Fruit fly (Drosophila melanogaster) whole organism, embryonic: ENCODE results near the gene CG14072.

Experiments
- Asciz ChIP-seq: fragments of 200-800 bp; sonication (Bioruptor generic); optimal IDR thresholded peaks from 2 replicates; lab custom pipeline; 2017; ENCODE audit warnings: missing biosample characterization, mild to moderate bottlenecking, missing genetic modification characterization, missing genetic modification reagents
- Blimp-1 ChIP-seq: fragments of 200-800 bp; sonication (Bioruptor generic); optimal IDR thresholded peaks from 3 replicates; lab custom pipeline; 2018; ENCODE audit warnings: missing biosample characterization, missing genetic modification characterization, mild to moderate bottlenecking, moderate library complexity, missing genetic modification reagents
- CG10366 ChIP-seq: fragments of 200-800 bp; sonication (Bioruptor generic); IDR thresholded peaks from 2 replicates; pipeline ENCODE4 v1.3.6; 2022; ENCODE audit warnings: missing biosample characterization, missing genetic modification characterization
- CG10543 ChIP-seq: fragments of 200-800 bp; sonication (Bioruptor generic); optimal IDR thresholded peaks from 3 replicates; lab custom pipeline; 2017; ENCODE audit warnings: missing biosample characterization, mild to moderate bottlenecking, missing genetic modification characterization, moderate library complexity
- CG12769 ChIP-seq: fragments of 200-800 bp; sonication (Bioruptor generic); optimal IDR thresholded peaks from 2 replicates; lab custom pipeline; 2019; ENCODE audit warnings: missing biosample characterization, mild to moderate bottlenecking, missing genetic modification characterization, moderate library complexity
- CG15601 ChIP-seq: fragments of 200-800 bp; sonication (Bioruptor generic); optimal IDR thresholded peaks from 3 replicates; lab custom pipeline; 2019; ENCODE audit warnings: missing biosample characterization, mild to moderate bottlenecking, missing genetic modification characterization, moderate library complexity
- CG16815 ChIP-seq: fragments of 200-800 bp; sonication (Bioruptor generic); optimal IDR thresholded peaks from 3 replicates; lab custom pipeline; 2017; ENCODE audit warnings: missing biosample characterization, mild to moderate bottlenecking, missing genetic modification characterization
- CG17912 ChIP-seq: fragments of 200-800 bp; sonication (Bioruptor generic); optimal IDR thresholded peaks from 2 replicates; lab custom pipeline; 2018; ENCODE audit warnings: missing biosample characterization, mild to moderate bottlenecking, missing genetic modification characterization
- CG3065 ChIP-seq: fragments of 200-800 bp; sonication (Bioruptor generic); optimal IDR thresholded peaks from 2 replicates; lab custom pipeline; 2016; ENCODE audit warnings: missing biosample characterization, missing genetic modification characterization
- CG31365 ChIP-seq: fragments of 200-800 bp; sonication (Bioruptor generic); optimal IDR thresholded peaks from 2 replicates; lab custom pipeline; 2018; ENCODE audit warnings: missing biosample characterization, mild to moderate bottlenecking, missing genetic modification characterization
- CG3726 ChIP-seq: fragments of 200-800 bp; sonication (Bioruptor generic); IDR thresholded peaks from 3 replicates; pipeline ENCODE4, ENCODE4 v1.3.6; 2022; ENCODE audit warnings: missing biosample characterization, missing genetic modification characterization
- CG3838 ChIP-seq: fragments of 200-800 bp; sonication (Bioruptor generic); optimal IDR thresholded peaks from 3 replicates; lab custom pipeline; 2016; ENCODE audit warnings: missing biosample characterization, missing genetic modification characterization
- CG3995 ChIP-seq: fragments of 200-800 bp; sonication (Bioruptor generic); optimal IDR thresholded peaks from 3 replicates; lab custom pipeline; 2016; ENCODE audit warnings: missing biosample characterization, missing genetic modification characterization
- CG43689 ChIP-seq: fragments of 200-800 bp; sonication (Bioruptor generic); IDR thresholded peaks from 2 replicates; pipeline ENCODE4 v1.3.6; 2022; ENCODE audit warnings: missing biosample characterization, missing genetic modification characterization
- CG6272 ChIP-seq: fragments of 200-800 bp; sonication (Bioruptor generic); IDR thresholded peaks from 2 replicates; pipeline ENCODE4 v1.3.6; 2022; ENCODE audit warnings: missing biosample characterization, missing genetic modification characterization
- CTCF ChIP-seq: fragments of 200-800 bp; sonication (Bioruptor generic); optimal IDR thresholded peaks from 2 replicates; lab custom pipeline; 2017; ENCODE audit warnings: missing biosample characterization, mild to moderate bottlenecking, missing genetic modification characterization, moderate library complexity
- CkIIα-i1 ChIP-seq: fragments of 200-800 bp; sonication (Bioruptor generic); IDR thresholded peaks from 2 replicates; pipeline ENCODE4 v1.3.6; 2022; ENCODE audit warnings: missing biosample characterization, missing genetic modification characterization
- Dfd ChIP-seq, 2 experiments: fragments of >200 bp; optimal IDR thresholded peaks; 2 replicates each; lab custom pipeline; 2017; ENCODE audit warnings: missing biosample characterization in 2 of 2, missing genetic modification characterization in 2 of 2
- Fer1 ChIP-seq: fragments of 200-800 bp; sonication (Bioruptor generic); optimal IDR thresholded peaks from 2 replicates; lab custom pipeline; 2017; ENCODE audit warnings: missing biosample characterization, mild to moderate bottlenecking, missing genetic modification characterization
- Hmr ChIP-seq: fragments of 200-800 bp; sonication (Bioruptor generic); optimal IDR thresholded peaks from 3 replicates; lab custom pipeline; 2017; ENCODE audit warnings: mild to moderate bottlenecking, missing biosample characterization, missing genetic modification reagents, missing genetic modification characterization
- Hr78 ChIP-seq, 2 experiments: fragments of 200-800 bp in 1 of 2; fragments of >200 bp in 1 of 2; sonication (Bioruptor generic) in 1 of 2; optimal IDR thresholded peaks; 2 replicates each; lab custom pipeline; 2017 to 2019; ENCODE audit warnings: missing biosample characterization in 2 of 2, missing genetic modification characterization in 2 of 2, mild to moderate bottlenecking in 1 of 2, moderate library complexity in 1 of 2
- Hsf ChIP-seq: fragments of 200-800 bp; sonication (Bioruptor generic); optimal IDR thresholded peaks from 3 replicates; lab custom pipeline; 2016; ENCODE audit warnings: missing biosample characterization, missing genetic modification characterization
- Kr ChIP-seq: fragments of 200-800 bp; sonication (Bioruptor generic); optimal IDR thresholded peaks from 2 replicates; lab custom pipeline; 2017; ENCODE audit warnings: missing biosample characterization, mild to moderate bottlenecking, missing genetic modification characterization
- Neu2 ChIP-seq: fragments of 200-800 bp; sonication (Bioruptor generic); optimal IDR thresholded peaks from 3 replicates; lab custom pipeline; 2016; ENCODE audit warnings: missing biosample characterization, missing genetic modification characterization, borderline replicate concordance
- Optix ChIP-seq: fragments of 200-800 bp; sonication (Bioruptor generic); IDR thresholded peaks from 3 replicates; pipeline ENCODE4 v1.3.6; 2022; ENCODE audit warnings: missing biosample characterization, missing genetic modification characterization
- Sin3A ChIP-seq: fragments of >200 bp; optimal IDR thresholded peaks from 2 replicates; lab custom pipeline; 2018
- Six4 ChIP-seq: fragments of 200-800 bp; sonication (Bioruptor generic); optimal IDR thresholded peaks from 2 replicates; lab custom pipeline; 2016; ENCODE audit warnings: missing biosample characterization, missing genetic modification characterization
- Spps ChIP-seq: fragments of 200-800 bp; sonication (Bioruptor generic); optimal IDR thresholded peaks from 2 replicates; lab custom pipeline; 2018; ENCODE audit warnings: missing biosample characterization, mild to moderate bottlenecking, missing genetic modification characterization
- Vsx1 ChIP-seq: fragments of 200-800 bp; sonication (Bioruptor generic); optimal IDR thresholded peaks from 2 replicates; lab custom pipeline; 2017; ENCODE audit warnings: missing biosample characterization, mild to moderate bottlenecking, missing genetic modification characterization, missing genetic modification reagents
- ab ChIP-seq: fragments of 200-800 bp; sonication (Bioruptor generic); optimal IDR thresholded peaks from 2 replicates; lab custom pipeline; 2016; ENCODE audit warnings: missing biosample characterization, missing genetic modification characterization
- bab2 ChIP-seq: fragments of 200-800 bp; sonication (Bioruptor generic); optimal IDR thresholded peaks from 2 replicates; lab custom pipeline; 2016; ENCODE audit warnings: missing biosample characterization, missing genetic modification characterization
- bbx ChIP-seq: fragments of 200-800 bp; sonication (Bioruptor generic); IDR thresholded peaks from 2 replicates; pipeline ENCODE4 v1.3.6; 2022; ENCODE audit warnings: missing biosample characterization, missing genetic modification characterization; ENCODE audit not compliant: partially characterized antibody
- cad ChIP-seq: fragments of >200 bp; optimal IDR thresholded peaks from 2 replicates; lab custom pipeline; 2017; ENCODE audit warnings: missing biosample characterization, missing genetic modification characterization
- cas ChIP-seq: fragments of 200-800 bp; sonication (Bioruptor generic); IDR thresholded peaks from 2 replicates; pipeline ENCODE4 v1.3.6; 2022; ENCODE audit warnings: missing biosample characterization, missing genetic modification characterization
- danr ChIP-seq: fragments of 200-800 bp; sonication (Bioruptor generic); IDR thresholded peaks from 2 replicates; pipeline ENCODE4 v1.3.6; 2022; ENCODE audit warnings: missing biosample characterization, missing genetic modification characterization
- dimm ChIP-seq: fragments of 200-800 bp; sonication (Bioruptor generic); IDR thresholded peaks from 2 replicates; pipeline ENCODE4 v1.3.6; 2022; ENCODE audit warnings: missing biosample characterization, missing genetic modification characterization
- disco-r ChIP-seq: fragments of 200-800 bp; sonication (Bioruptor generic); optimal IDR thresholded peaks from 2 replicates; lab custom pipeline; 2016; ENCODE audit warnings: missing biosample characterization, missing genetic modification characterization
- dysf ChIP-seq: fragments of 200-800 bp; sonication (Bioruptor generic); IDR thresholded peaks from 3 replicates; pipeline ENCODE4 v1.3.6; 2022; ENCODE audit warnings: missing biosample characterization, missing genetic modification characterization
- fru ChIP-seq: fragments of >200 bp; optimal IDR thresholded peaks from 2 replicates; lab custom pipeline; 2017
- gt ChIP-seq: fragments of 200-800 bp; sonication (Bioruptor generic); IDR thresholded peaks from 2 replicates; pipeline ENCODE4 v1.3.6; 2022; ENCODE audit warnings: missing biosample characterization, missing genetic modification characterization
- her ChIP-seq: fragments of 200-800 bp; sonication (Bioruptor generic); optimal IDR thresholded peaks from 2 replicates; lab custom pipeline; 2016; ENCODE audit warnings: missing biosample characterization, missing genetic modification characterization
- ken ChIP-seq: fragments of 200-800 bp; sonication (Bioruptor generic); IDR thresholded peaks from 3 replicates; pipeline ENCODE4 v1.3.6; 2022; ENCODE audit warnings: missing biosample characterization, missing genetic modification characterization
- oc ChIP-seq: fragments of 200-800 bp; sonication (Bioruptor generic); optimal IDR thresholded peaks from 2 replicates; lab custom pipeline; 2018; ENCODE audit warnings: missing biosample characterization, mild to moderate bottlenecking, missing genetic modification characterization, moderate library complexity
- run ChIP-seq: fragments of 200-800 bp; sonication (Bioruptor generic); optimal IDR thresholded peaks from 3 replicates; lab custom pipeline; 2018; ENCODE audit warnings: missing biosample characterization, mild to moderate bottlenecking, missing genetic modification characterization
- slbo ChIP-seq: fragments of 200-800 bp; sonication (Bioruptor generic); IDR thresholded peaks from 2 replicates; pipeline ENCODE4 v1.3.6; 2022; ENCODE audit warnings: missing biosample characterization, missing genetic modification characterization
- sqz ChIP-seq: fragments of 200-800 bp; sonication (Bioruptor generic); optimal IDR thresholded peaks from 3 replicates; lab custom pipeline; 2018; ENCODE audit warnings: missing biosample characterization, mild to moderate bottlenecking, missing genetic modification characterization
- sr ChIP-seq: fragments of 200-800 bp; sonication (Bioruptor generic); IDR thresholded peaks from 3 replicates; pipeline ENCODE4 v1.3.6; 2022; ENCODE audit warnings: missing biosample characterization, missing genetic modification characterization
- stc ChIP-seq: fragments of 200-800 bp; sonication (Bioruptor generic); IDR thresholded peaks from 2 replicates; pipeline ENCODE4 v1.3.6; 2022; ENCODE audit warnings: missing biosample characterization, missing genetic modification characterization
- toy ChIP-seq: fragments of 200-800 bp; sonication (Bioruptor generic); IDR thresholded peaks from 2 replicates; pipeline ENCODE4 v1.3.6; 2022; ENCODE audit warnings: missing biosample characterization, missing genetic modification characterization
- tup ChIP-seq: fragments of 200-800 bp; sonication (Bioruptor generic); optimal IDR thresholded peaks from 2 replicates; lab custom pipeline; 2016; ENCODE audit warnings: missing biosample characterization, mild to moderate bottlenecking, missing genetic modification characterization, moderate library complexity
- unc-4 ChIP-seq: fragments of 200-800 bp; sonication (Bioruptor generic); IDR thresholded peaks from 2 replicates; pipeline ENCODE4 v1.3.6; 2022; ENCODE audit warnings: missing biosample characterization, missing genetic modification characterization; ENCODE audit not compliant: partially characterized antibody
- wor ChIP-seq: fragments of 200-800 bp; sonication (Bioruptor generic); IDR thresholded peaks from 2 replicates; pipeline ENCODE4 v1.3.6; 2022; ENCODE audit warnings: missing biosample characterization, missing genetic modification characterization

Gene CG14072

dm6 chr2L:10967257-10968008, 31.0 kb downstream of the CG14072 start (continued):
- no peak for TF ChIP-seq disco-r (GFP tag; lab: Kevin White, UChicago)
- 0 out of 2 replicates have a peak, but pooled peaks have one; percentile 10 for TF ChIP-seq unc-4 (GFP tag; lab: Robert Waterston, UW)
- no peak for TF ChIP-seq CG10366 (GFP tag; lab: Robert Waterston, UW)
- TF ChIP-seq CG15601 (tag; lab: Kevin White, UChicago) = no peak
- TF ChIP-seq sr (GFP tag; lab: Robert Waterston, UW) = no peak
- TF ChIP-seq slbo (GFP tag; lab: Robert Waterston, UW) = no peak
- TF ChIP-seq CG3995 = no peak
- TF ChIP-seq Neu2 = no peak
- no peak for TF ChIP-seq Fer1 (GFP tag; lab: Kevin White, UChicago)
- TF ChIP-seq Hmr = no peak
- no peak for TF ChIP-seq bab2 (GFP tag; lab: Kevin White, UChicago)
- TF ChIP-seq CG3838 (GFP tag; lab: Kevin White, UChicago) = no peak
- peak; percentile 41 for TF ChIP-seq her (GFP tag; lab: Kevin White, UChicago)
- no peak for TF ChIP-seq ab (GFP tag; lab: Kevin White, UChicago)
- no peak for TF ChIP-seq Vsx1 (GFP tag; lab: Kevin White, UChicago)
- TF ChIP-seq run (tag; lab: Kevin White, UChicago) = no peak
- peak; percentile 4 for TF ChIP-seq Sin3A (lab: Kevin White, UChicago)
- TF ChIP-seq Spps (tag; lab: Kevin White, UChicago) = no peak
- TF ChIP-seq Hr78 (GFP tag; optimal IDR thresholded peaks at IDR 0.05; lab: Kevin White, UChicago) = peak in 1 of 2 experiments; percentile 89
- peak; percentile 52 for TF ChIP-seq oc (tag; lab: Kevin White, UChicago)
- no peak for TF ChIP-seq gt (GFP tag; lab: Robert Waterston, UW)
- no peak for TF ChIP-seq Hsf (GFP tag; lab: Kevin White, UChicago)
- no peak for TF ChIP-seq dimm (GFP tag; lab: Robert Waterston, UW)
- no peak for TF ChIP-seq sqz (GFP tag; lab: Kevin White, UChicago)
- no peak for TF ChIP-seq Asciz
- no peak for TF ChIP-seq cas (GFP tag; lab: Robert Waterston, UW)
- no peak for TF ChIP-seq danr (GFP tag; lab: Robert Waterston, UW)
- TF ChIP-seq CG10543 (GFP tag; lab: Kevin White, UChicago) = peak; percentile 47
- no peak for TF ChIP-seq tup (GFP tag; lab: Kevin White, UChicago)
- no peak for TF ChIP-seq toy (GFP tag; lab: Robert Waterston, UW)
- no peak for TF ChIP-seq wor (GFP tag; lab: Robert Waterston, UW)
- TF ChIP-seq CkIIα-i1 (GFP tag; lab: Robert Waterston, UW) = no peak
- TF ChIP-seq CG17912 (GFP tag; lab: Kevin White, UChicago) = no peak
- no peak for TF ChIP-seq CG31365 (tag; lab: Kevin White, UChicago)
- TF ChIP-seq CG12769 = peak; percentile 8
- no peak for TF ChIP-seq CG16815 (GFP tag; lab: Kevin White, UChicago)
- TF ChIP-seq ken = 0 out of 3 replicates have a peak, but pooled peaks have one; percentile 26
- TF ChIP-seq CG6272 (GFP tag; lab: Robert Waterston, UW) = no peak
- no peak for TF ChIP-seq stc (GFP tag; lab: Robert Waterston, UW)
- TF ChIP-seq CG43689 (GFP tag; lab: Robert Waterston, UW) = no peak
- TF ChIP-seq Optix (GFP tag; lab: Robert Waterston, UW) = no peak; the same call in 2 of the 3 replicates
- TF ChIP-seq dysf (GFP tag; lab: Robert Waterston, UW) = no peak
- peak; percentile 32 for TF ChIP-seq cad (GFP tag; lab: Kevin White, UChicago)
- TF ChIP-seq bbx = no peak
- TF ChIP-seq Dfd (GFP tag; optimal IDR thresholded peaks at IDR 0.05; lab: Kevin White, UChicago) = no peak
- TF ChIP-seq CG3065 (GFP tag; lab: Kevin White, UChicago) = peak; percentile 19
- TF ChIP-seq Six4 (GFP tag; lab: Kevin White, UChicago) = no peak
- peak; percentile 93 for TF ChIP-seq Blimp-1 (GFP tag; lab: Kevin White, UChicago)
- no peak for TF ChIP-seq fru (lab: Kevin White, UChicago)
- TF ChIP-seq CTCF (GFP tag; lab: Kevin White, UChicago) = no peak
- no peak for TF ChIP-seq Kr (GFP tag; lab: Kevin White, UChicago)
- TF ChIP-seq CG3726 (GFP tag; lab: Robert Waterston, UW) = no peak
